Worm (Caenorhabditis elegans) whole organism, L4 larva: Measurements from ENCODE around the gene F21C10.9.

Experiments used
- F10B5.3 ChIP-seq: sonication (generic microtip); optimal IDR thresholded peaks from 2 replicates; lab custom pipeline; 2016; ENCODE audit warnings: mild to moderate bottlenecking, missing genetic modification characterization, missing compliant biosample characterization
- fkh-10 ChIP-seq: fragments of 150-350 bp; optimal IDR thresholded peaks from 2 replicates; lab custom pipeline; 2014; ENCODE audit warnings: missing biosample characterization, missing genetic modification reagents, missing genetic modification characterization
- hlh-11 ChIP-seq: fragments of 200-800 bp; sonication (Bioruptor generic); optimal IDR thresholded peaks from 2 replicates; lab custom pipeline; 2018; ENCODE audit warnings: mild to moderate bottlenecking, missing genetic modification characterization, missing compliant biosample characterization
- jun-1 ChIP-seq: fragments of 150-350 bp; optimal IDR thresholded peaks from 2 replicates; lab custom pipeline; 2014; ENCODE audit warnings: missing biosample characterization, missing genetic modification reagents, missing genetic modification characterization
- lsy-2 ChIP-seq, 2 experiments: fragments of 150-350 bp in 1 of 2; sonication (generic microtip) in 1 of 2; optimal IDR thresholded peaks; 2 replicates each; lab custom pipeline; 2014 to 2017; ENCODE audit warnings: missing biosample characterization in 2 of 2, missing genetic modification characterization in 2 of 2
- mdl-1 ChIP-seq, 2 experiments: fragments of 150-350 bp in 1 of 2; sonication (generic microtip) in 1 of 2; optimal IDR thresholded peaks; 2 replicates each; lab custom pipeline; 2014 to 2017; ENCODE audit warnings: missing biosample characterization in 2 of 2, missing genetic modification characterization in 2 of 2
- nhr-11 ChIP-seq: fragments of 150-350 bp; optimal IDR thresholded peaks from 2 replicates; lab custom pipeline; 2014; ENCODE audit warnings: missing biosample characterization, missing genetic modification characterization
- nhr-48 ChIP-seq: sonication (generic microtip); optimal IDR thresholded peaks from 2 replicates; lab custom pipeline; 2016; ENCODE audit warnings: mild to moderate bottlenecking, missing genetic modification characterization, missing compliant biosample characterization
- pha-4 ChIP-seq, 2 experiments: fragments of 150-350 bp in 1 of 2; fragments of 200-800 bp in 1 of 2; sonication (Bioruptor generic) in 1 of 2; IDR thresholded peaks in 1 of 2; optimal IDR thresholded peaks in 1 of 2; 2 replicates each; pipeline versions ENCODE4 v1.3.6 to Lab custom; 2014 to 2022; ENCODE audit warnings: missing genetic modification characterization in 2 of 2, missing genetic modification reagents in 2 of 2, missing biosample characterization in 1 of 2, missing compliant biosample characterization in 1 of 2
- snpc-4 ChIP-seq: fragments of 150-350 bp; optimal IDR thresholded peaks from 2 replicates; lab custom pipeline; 2014; ENCODE audit warnings: missing biosample characterization, missing genetic modification characterization
- zag-1 ChIP-seq: fragments of 150-350 bp; optimal IDR thresholded peaks from 2 replicates; lab custom pipeline; 2014; ENCODE audit warnings: missing biosample characterization, missing genetic modification characterization

DNA sequence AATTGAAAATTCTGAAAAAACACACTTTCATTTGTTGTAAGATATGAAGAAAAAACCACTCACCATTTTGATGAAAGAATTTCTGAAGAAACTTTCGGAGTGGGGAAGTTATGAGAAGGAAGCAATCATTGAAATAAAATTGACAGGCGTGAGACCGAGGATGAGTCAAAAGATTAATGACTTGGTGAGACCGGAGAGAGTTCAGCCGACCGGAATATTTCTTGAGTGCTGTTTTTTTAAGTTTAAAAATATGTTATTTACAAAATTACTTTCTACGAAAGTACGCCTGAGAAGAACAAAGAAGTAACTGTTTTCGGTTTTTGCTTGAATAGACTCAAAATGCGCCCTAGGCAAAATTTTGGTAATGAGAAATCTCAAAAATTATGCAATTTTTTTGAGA, 42.2 kb downstream of the F21C10.9 start, which contains the start of gene C25E10.10:
- TF ChIP-seq nhr-48 (tag; lab: Kevin White, UChicago) (no peak), snpc-4 (no peak), lsy-2 (tag; optimal IDR thresholded peaks at IDR 0.05; lab: Kevin White, UChicago) (no peak), nhr-11 (tag; lab: Kevin White, UChicago) (no peak), mdl-1 (tag; optimal IDR thresholded peaks at IDR 0.05; lab: Kevin White, UChicago) (no peak), pha-4 (GFP tag; IDR thresholded peaks at IDR 0.05; lab: Robert Waterston, UW) (no peak), pha-4 (tag; optimal IDR thresholded peaks at IDR 0.05; lab: Kevin White, UChicago) (no peak), fkh-10 (GFP tag; lab: Kevin White, UChicago) (no peak), F10B5.3 (tag; lab: Kevin White, UChicago) (no peak), zag-1 (tag; lab: Kevin White, UChicago) (no peak), hlh-11 (no peak), jun-1 (tag; lab: Kevin White, UChicago) (no peak)
